Worm (Caenorhabditis elegans) whole organism, L1 larva: ENCODE measurements around the gene igcm-1.

ENCODE experiments used
- C04F5.9 ChIP-seq: sonication (generic microtip); optimal IDR thresholded peaks from 2 replicates; lab custom pipeline; 2016; ENCODE audit warnings: missing genetic modification characterization, missing compliant biosample characterization
- C16A3.4 ChIP-seq: fragments of 150-350 bp; optimal IDR thresholded peaks from 2 replicates; lab custom pipeline; 2014; ENCODE audit warnings: missing biosample characterization, missing genetic modification characterization
- F16B12.6 ChIP-seq: fragments of 150-350 bp; optimal IDR thresholded peaks from 2 replicates; lab custom pipeline; 2014; ENCODE audit warnings: missing biosample characterization, missing genetic modification characterization
- Y116A8C.19 ChIP-seq: sonication (generic microtip); optimal IDR thresholded peaks from 2 replicates; lab custom pipeline; 2016; ENCODE audit warnings: missing compliant biosample characterization, missing genetic modification characterization, borderline replicate concordance
- aha-1 ChIP-seq: fragments of 150-350 bp; optimal IDR thresholded peaks from 2 replicates; lab custom pipeline; 2014; ENCODE audit warnings: missing biosample characterization, missing genetic modification characterization
- blmp-1 ChIP-seq: fragments of 150-350 bp; optimal IDR thresholded peaks from 2 replicates; lab custom pipeline; 2014; ENCODE audit warnings: missing biosample characterization, missing genetic modification characterization
- ceh-82 ChIP-seq, 3 experiments: fragments of 150-350 bp in 1 of 3; sonication (generic microtip) in 2 of 3; optimal IDR thresholded peaks; 2 replicates each; lab custom pipeline; 2014 to 2017; ENCODE audit warnings: missing biosample characterization in 3 of 3, missing genetic modification characterization in 3 of 3
- ceh-88 ChIP-seq: fragments of 200-800 bp; sonication (Bioruptor generic); IDR thresholded peaks from 2 replicates; pipeline ENCODE4 v1.3.6; 2022; ENCODE audit warnings: missing genetic modification characterization, missing compliant biosample characterization
- ceh-90 ChIP-seq: sonication (generic microtip); optimal IDR thresholded peaks from 2 replicates; lab custom pipeline; 2016; ENCODE audit warnings: missing genetic modification characterization, missing compliant biosample characterization
- ces-1 ChIP-seq: fragments of 150-350 bp; optimal IDR thresholded peaks from 2 replicates; lab custom pipeline; 2014; ENCODE audit warnings: missing biosample characterization, missing genetic modification reagents, missing genetic modification characterization
- dpl-1 ChIP-seq, 3 experiments: fragments of 150-350 bp in 2 of 3; sonication (generic microtip) in 1 of 3; optimal IDR thresholded peaks; 2 replicates each; lab custom pipeline; 2014 to 2017; ENCODE audit warnings: missing biosample characterization in 3 of 3, missing genetic modification characterization in 3 of 3, missing genetic modification reagents in 3 of 3
- dsc-1 ChIP-seq: sonication (generic microtip); optimal IDR thresholded peaks from 2 replicates; lab custom pipeline; 2016; ENCODE audit warnings: mild to moderate bottlenecking, missing genetic modification characterization, missing compliant biosample characterization
- efl-1 ChIP-seq, 4 experiments: fragments of 150-350 bp; optimal IDR thresholded peaks in 3 of 4; peaks in 1 of 4; 1 replicate in 1 of 4; 2 replicates in 3 of 4; lab custom pipeline; 2014; ENCODE audit warnings: missing biosample characterization in 2 of 4, missing genetic modification characterization in 2 of 4, missing genetic modification reagents in 2 of 4
- efl-3 ChIP-seq: fragments of 200-800 bp; sonication (Bioruptor generic); optimal IDR thresholded peaks from 2 replicates; lab custom pipeline; 2018; ENCODE audit warnings: mild to moderate bottlenecking, missing genetic modification characterization, missing compliant biosample characterization
- egl-27 ChIP-seq, 2 experiments: fragments of 150-350 bp in 1 of 2; sonication (generic microtip); optimal IDR thresholded peaks; 3 replicates each; lab custom pipeline; 2017 to 2018; ENCODE audit warnings: missing biosample characterization in 2 of 2, missing genetic modification characterization in 2 of 2, missing genetic modification reagents in 2 of 2
- elt-2 ChIP-seq: sonication (generic microtip); optimal IDR thresholded peaks from 2 replicates; lab custom pipeline; 2016; ENCODE audit warnings: missing genetic modification characterization, mild to moderate bottlenecking, inconsistent platforms, missing compliant biosample characterization, missing genetic modification reagents
- elt-3 ChIP-seq, 6 experiments: fragments of 150-350 bp in 1 of 6; sonication (generic microtip); optimal IDR thresholded peaks; 2 replicates each; lab custom pipeline; 2017 to 2018; ENCODE audit warnings: missing biosample characterization in 6 of 6, missing genetic modification characterization in 6 of 6, inconsistent platforms in 1 of 6
- ets-5 ChIP-seq: fragments of 200-800 bp; sonication (Bioruptor generic); IDR thresholded peaks from 2 replicates; pipeline ENCODE4 v1.3.6; 2022; ENCODE audit warnings: missing genetic modification characterization, missing compliant biosample characterization
- fkh-4 ChIP-seq: sonication (generic microtip); optimal IDR thresholded peaks from 2 replicates; lab custom pipeline; 2016; ENCODE audit warnings: missing compliant biosample characterization, missing genetic modification characterization, borderline replicate concordance
- hlh-17 ChIP-seq: fragments of 200-800 bp; sonication (Bioruptor generic); optimal IDR thresholded peaks from 2 replicates; lab custom pipeline; 2018; ENCODE audit warnings: missing genetic modification characterization, mild to moderate bottlenecking, missing compliant biosample characterization, moderate library complexity, borderline replicate concordance
- hlh-4 ChIP-seq: sonication (generic microtip); optimal IDR thresholded peaks from 2 replicates; lab custom pipeline; 2016; ENCODE audit warnings: mild to moderate bottlenecking, missing genetic modification characterization, missing compliant biosample characterization
- irx-1 ChIP-seq: sonication (generic microtip); optimal IDR thresholded peaks from 2 replicates; lab custom pipeline; 2016; ENCODE audit warnings: missing genetic modification characterization, missing compliant biosample characterization
- jun-1 ChIP-seq: fragments of 150-350 bp; optimal IDR thresholded peaks from 2 replicates; lab custom pipeline; 2014; ENCODE audit warnings: missing biosample characterization, missing genetic modification reagents, missing genetic modification characterization
- lin-14 ChIP-seq: fragments of 200-800 bp; sonication (Bioruptor generic); optimal IDR thresholded peaks from 2 replicates; lab custom pipeline; 2018; ENCODE audit warnings: mild to moderate bottlenecking, missing genetic modification characterization, moderate library complexity, missing compliant biosample characterization
- lin-35 ChIP-seq, 2 experiments: fragments of 150-350 bp; optimal IDR thresholded peaks; 2 replicates each; lab custom pipeline; 2014; ENCODE audit warnings: missing biosample characterization in 2 of 2, missing genetic modification characterization in 2 of 2, missing genetic modification reagents in 2 of 2
- lin-39 ChIP-seq: fragments of 150-350 bp; optimal IDR thresholded peaks from 2 replicates; lab custom pipeline; 2014; ENCODE audit warnings: missing biosample characterization, missing genetic modification reagents, missing genetic modification characterization
- lir-3 ChIP-seq: sonication (generic microtip); optimal IDR thresholded peaks from 2 replicates; lab custom pipeline; 2016; ENCODE audit warnings: mild to moderate bottlenecking, missing genetic modification characterization, moderate library complexity, missing compliant biosample characterization; ENCODE audit not compliant: poor library complexity
- lsy-2 ChIP-seq, 2 experiments: fragments of 150-350 bp; optimal IDR thresholded peaks; 2 replicates each; lab custom pipeline; 2014; ENCODE audit warnings: missing biosample characterization in 2 of 2, missing genetic modification characterization in 2 of 2
- mab-9 ChIP-seq: fragments of 200-800 bp; sonication (Bioruptor generic); IDR thresholded peaks from 2 replicates; pipeline ENCODE4 v1.3.6; 2022; ENCODE audit warnings: missing genetic modification reagents, missing genetic modification characterization, missing compliant biosample characterization
- mdl-1 ChIP-seq, 2 experiments: fragments of 150-350 bp; optimal IDR thresholded peaks; 2 replicates each; lab custom pipeline; 2014 to 2017; ENCODE audit warnings: missing biosample characterization in 2 of 2, missing genetic modification characterization in 2 of 2, inconsistent platforms in 1 of 2
- mef-2 ChIP-seq: fragments of 150-350 bp; optimal IDR thresholded peaks from 2 replicates; lab custom pipeline; 2014; ENCODE audit warnings: missing biosample characterization, missing genetic modification characterization
- mep-1 ChIP-seq: fragments of 150-350 bp; optimal IDR thresholded peaks from 2 replicates; lab custom pipeline; 2014; ENCODE audit warnings: missing biosample characterization, missing genetic modification characterization
- nhr-20 ChIP-seq: sonication (generic microtip); optimal IDR thresholded peaks from 2 replicates; lab custom pipeline; 2016; ENCODE audit warnings: mild to moderate bottlenecking, missing genetic modification characterization, missing compliant biosample characterization
- nhr-237 ChIP-seq: fragments of 150-350 bp; optimal IDR thresholded peaks from 2 replicates; lab custom pipeline; 2014; ENCODE audit warnings: missing biosample characterization, missing genetic modification characterization
- nhr-28 ChIP-seq: fragments of 150-350 bp; optimal IDR thresholded peaks from 2 replicates; lab custom pipeline; 2014; ENCODE audit warnings: missing biosample characterization, missing genetic modification characterization
- nhr-71 ChIP-seq: sonication (generic microtip); optimal IDR thresholded peaks from 2 replicates; lab custom pipeline; 2016; ENCODE audit warnings: mild to moderate bottlenecking, missing genetic modification characterization, moderate library complexity, missing compliant biosample characterization
- nhr-76 ChIP-seq: sonication (generic microtip); optimal IDR thresholded peaks from 2 replicates; lab custom pipeline; 2017; ENCODE audit warnings: missing biosample characterization, missing genetic modification characterization
- nhr-77 ChIP-seq: fragments of 150-350 bp; optimal IDR thresholded peaks from 2 replicates; lab custom pipeline; 2014; ENCODE audit warnings: missing biosample characterization, missing genetic modification characterization
- nhr-85 ChIP-seq: sonication (generic microtip); peaks from one replicate; lab custom pipeline; 2016; ENCODE audit warnings: missing genetic modification characterization, inconsistent platforms, missing compliant biosample characterization
- rnt-1 ChIP-seq: sonication (generic microtip); optimal IDR thresholded peaks from 2 replicates; lab custom pipeline; 2016; ENCODE audit warnings: mild to moderate bottlenecking, missing genetic modification characterization, moderate library complexity, missing compliant biosample characterization
- snu-23 ChIP-seq: sonication (generic microtip); optimal IDR thresholded peaks from 2 replicates; lab custom pipeline; 2016; ENCODE audit warnings: missing genetic modification characterization, missing compliant biosample characterization
- sox-4 ChIP-seq: sonication (generic microtip); optimal IDR thresholded peaks from 2 replicates; lab custom pipeline; 2016; ENCODE audit warnings: missing genetic modification characterization, missing compliant biosample characterization
- sup-37 ChIP-seq: fragments of 200-800 bp; sonication (Bioruptor generic); optimal IDR thresholded peaks from 2 replicates; lab custom pipeline; 2018; ENCODE audit warnings: mild to moderate bottlenecking, missing genetic modification characterization, missing compliant biosample characterization
- unc-130 ChIP-seq: fragments of 150-350 bp; optimal IDR thresholded peaks from 2 replicates; lab custom pipeline; 2017; ENCODE audit warnings: missing biosample characterization, missing genetic modification characterization, inconsistent platforms
- unc-86 ChIP-seq: sonication (generic microtip); optimal IDR thresholded peaks from 2 replicates; lab custom pipeline; 2016; ENCODE audit warnings: missing genetic modification characterization, missing compliant biosample characterization
- unc-98 ChIP-seq: fragments of 200-800 bp; sonication (Bioruptor generic); IDR thresholded peaks from 2 replicates; pipeline ENCODE4 v1.3.6; 2022; ENCODE audit warnings: missing genetic modification characterization, missing compliant biosample characterization
- vab-15 ChIP-seq: sonication (generic microtip); optimal IDR thresholded peaks from 2 replicates; lab custom pipeline; 2017; ENCODE audit warnings: missing genotype, mild to moderate bottlenecking, missing genetic modification characterization, missing compliant biosample characterization
- xbp-1 ChIP-seq: sonication (generic microtip); optimal IDR thresholded peaks from 2 replicates; lab custom pipeline; 2016; ENCODE audit warnings: missing genetic modification characterization, missing compliant biosample characterization
- zag-1 ChIP-seq: fragments of 150-350 bp; optimal IDR thresholded peaks from 2 replicates; lab custom pipeline; 2014; ENCODE audit warnings: missing biosample characterization, missing genetic modification characterization
- ztf-11 ChIP-seq, 2 experiments: sonication (generic microtip); optimal IDR thresholded peaks; 2 replicates each; lab custom pipeline; 2016 to 2017; ENCODE audit warnings: missing genetic modification characterization in 2 of 2, missing biosample characterization in 1 of 2, missing compliant biosample characterization in 1 of 2

Gene igcm-1

ce11 chrX:865214-865613, 13.9 kb upstream of the igcm-1 start:
- TF ChIP-seq nhr-85 (tag; lab: Kevin White, UChicago) (peak; percentile 49), mdl-1 (tag; optimal IDR thresholded peaks at IDR 0.05; lab: Kevin White, UChicago) (no peak), lin-35 (GFP tag; optimal IDR thresholded peaks at IDR 0.05; lab: Kevin White, UChicago) (peak in 1 of 2 experiments; percentile 23), ets-5 (GFP tag; lab: Robert Waterston, UW) (no peak)
- TF ChIP-seq, all 84 proteins: peak for 2

ce11 chrX:864293-864731, 13.0 kb upstream of the igcm-1 start:
- TF ChIP-seq unc-130 (no peak), lin-39 (tag; lab: Kevin White, UChicago) (no peak), unc-98 (GFP tag; lab: Robert Waterston, UW) (no peak), snu-23 (peak; percentile 67), unc-86 (no peak), rnt-1 (tag; lab: Kevin White, UChicago) (no peak), elt-2 (tag; lab: Kevin White, UChicago) (no peak), ceh-82 (tag; optimal IDR thresholded peaks at IDR 0.05; lab: Kevin White, UChicago) (no peak), nhr-237 (tag; lab: Kevin White, UChicago) (no peak), C16A3.4 (peak; percentile 35), blmp-1 (tag; lab: Kevin White, UChicago) (peak; percentile 62), mep-1 (tag; lab: Kevin White, UChicago) (no peak), lir-3 (tag; lab: Kevin White, UChicago) (peak; percentile 2), Y116A8C.19 (tag; lab: Kevin White, UChicago) (no peak), elt-3 (tag; optimal IDR thresholded peaks at IDR 0.05; lab: Kevin White, UChicago) (peak in 5 of 6 experiments; percentile 83 to 98 (median 97)), nhr-77 (tag; lab: Kevin White, UChicago) (no peak), ces-1 (GFP tag; lab: Kevin White, UChicago) (no peak), nhr-76 (tag; lab: Kevin White, UChicago) (no peak), lsy-2 (tag; optimal IDR thresholded peaks at IDR 0.05; lab: Kevin White, UChicago) (no peak), nhr-71 (tag; lab: Kevin White, UChicago) (peak; percentile 77), sox-4 (tag; lab: Kevin White, UChicago) (no peak), fkh-4 (tag; lab: Kevin White, UChicago) (no peak), C04F5.9 (tag; lab: Kevin White, UChicago) (no peak), xbp-1 (tag; lab: Kevin White, UChicago) (no peak), dpl-1 (GFP tag; optimal IDR thresholded peaks at IDR 0.05; lab: Kevin White, UChicago) (no peak), nhr-28 (tag; lab: Kevin White, UChicago) (no peak), efl-1 (optimal IDR thresholded peaks at IDR 0.05; lab: Kevin White, UChicago) (no peak), efl-1 (GFP tag; optimal IDR thresholded peaks at IDR 0.05 in 1 of 2; lab: Kevin White, UChicago) (peak in 1 of 2 experiments; percentile 50), irx-1 (tag; lab: Kevin White, UChicago) (no peak), mef-2 (no peak), nhr-85 (tag; lab: Kevin White, UChicago) (peak; percentile 97), vab-15 (no peak), ztf-11 (tag; optimal IDR thresholded peaks at IDR 0.05; lab: Kevin White, UChicago) (no peak), ets-5 (GFP tag; lab: Robert Waterston, UW) (no peak), dsc-1 (tag; lab: Kevin White, UChicago) (no peak), ceh-90 (tag; lab: Kevin White, UChicago) (no peak), aha-1 (tag; lab: Kevin White, UChicago) (peak; percentile 35), hlh-4 (tag; lab: Kevin White, UChicago) (no peak), lin-14 (GFP tag; lab: Kevin White, UChicago) (peak; percentile 68), mab-9 (GFP tag; lab: Robert Waterston, UW) (no peak), egl-27 (tag; optimal IDR thresholded peaks at IDR 0.05; lab: Kevin White, UChicago) (peak in 1 of 2 experiments; percentile 34), lin-35 (GFP tag; optimal IDR thresholded peaks at IDR 0.05; lab: Kevin White, UChicago) (peak in 1 of 2 experiments; percentile 57), efl-3 (GFP tag; lab: Kevin White, UChicago) (no peak), jun-1 (tag; lab: Kevin White, UChicago) (no peak), ceh-88 (GFP tag; lab: Robert Waterston, UW) (no peak), sup-37 (GFP tag; lab: Kevin White, UChicago) (no peak), F16B12.6 (tag; lab: Kevin White, UChicago) (no peak), hlh-17 (GFP tag; lab: Kevin White, UChicago) (no peak), zag-1 (tag; lab: Kevin White, UChicago) (no peak), nhr-20 (tag; lab: Kevin White, UChicago) (peak; percentile 73)
